Fruit fly (Drosophila melanogaster): ENCODE data around the gene CG14971.

The CG14971 gene

dm6 chr3L:3447948-3448526 lies 23.1 kb downstream of the CG14971 start:
- peak; percentile 34 for TF ChIP-seq h (GFP tag; optimal IDR thresholded peaks at IDR 0.05)
- no peak for TF ChIP-seq lola (GFP tag; optimal IDR thresholded peaks at IDR 0.05)

dm6 chr3L:3444246-3444785 lies 26.8 kb downstream of the CG14971 start:
- TF ChIP-seq sv (GFP tag; optimal IDR thresholded peaks at IDR 0.05): no peak
- TF ChIP-seq Hnf4 (GFP tag; optimal IDR thresholded peaks at IDR 0.05): no peak
- no peak for TF ChIP-seq fru (GFP tag; optimal IDR thresholded peaks at IDR 0.05)
- TF ChIP-seq rgr (GFP tag; optimal IDR thresholded peaks at IDR 0.05): no peak
- TF ChIP-seq tai (GFP tag; optimal IDR thresholded peaks at IDR 0.05): no peak
- no peak for TF ChIP-seq brk (GFP tag; optimal IDR thresholded peaks at IDR 0.05)
- no peak for TF ChIP-seq OdsH (GFP tag; optimal IDR thresholded peaks at IDR 0.05)
- TF ChIP-seq GATAd (GFP tag; optimal IDR thresholded peaks at IDR 0.05): no peak
- no peak for TF ChIP-seq CG9705 (GFP tag; optimal IDR thresholded peaks at IDR 0.05)
- TF ChIP-seq dmrt93B (GFP tag; optimal IDR thresholded peaks at IDR 0.05): no peak
- TF ChIP-seq Jra (GFP tag; optimal IDR thresholded peaks at IDR 0.05): no peak
- TF ChIP-seq Rel (GFP tag; optimal IDR thresholded peaks at IDR 0.05): no peak
- no peak for TF ChIP-seq Rel (tag; optimal IDR thresholded peaks at IDR 0.05)
- no peak for TF ChIP-seq psq (GFP tag; optimal IDR thresholded peaks at IDR 0.05)
- no peak for TF ChIP-seq jim (GFP tag; optimal IDR thresholded peaks at IDR 0.05)
- no peak for TF ChIP-seq CG32264 (GFP tag; optimal IDR thresholded peaks at IDR 0.05)
- TF ChIP-seq Myc (optimal IDR thresholded peaks at IDR 0.05): no peak
- TF ChIP-seq usp (GFP tag; optimal IDR thresholded peaks at IDR 0.05): no peak
- TF ChIP-seq dsf (GFP tag; optimal IDR thresholded peaks at IDR 0.05; ENCODE audit: borderline replicate concordance): no peak
- TF ChIP-seq dl (GFP tag; optimal IDR thresholded peaks at IDR 0.05; ENCODE audit: insufficient read depth in 1 of 2, partially characterized antibody in 2 of 2): no peak

dm6 chr3L:3442751-3443524 lies 28.2 kb downstream of the CG14971 start:
- TF ChIP-seq OdsH (GFP tag; optimal IDR thresholded peaks at IDR 0.05) (peak; percentile 46), pan (optimal IDR thresholded peaks at IDR 0.05) (no peak), Hr83 (GFP tag; optimal IDR thresholded peaks at IDR 0.05; ENCODE audit: poor library complexity, severe bottlenecking) (peak; percentile 95), br (GFP tag; optimal IDR thresholded peaks at IDR 0.05) (no peak), fru (GFP tag; optimal IDR thresholded peaks at IDR 0.05) (peak; percentile 6), Rel (GFP tag; optimal IDR thresholded peaks at IDR 0.05) (no peak), Rel (tag; optimal IDR thresholded peaks at IDR 0.05) (no peak), jim (GFP tag; optimal IDR thresholded peaks at IDR 0.05) (peak; percentile 21), Hnf4 (GFP tag; optimal IDR thresholded peaks at IDR 0.05) (no peak), tai (GFP tag; optimal IDR thresholded peaks at IDR 0.05) (peak; percentile 34), dmrt93B (GFP tag; optimal IDR thresholded peaks at IDR 0.05) (peak; percentile 7), rgr (GFP tag; optimal IDR thresholded peaks at IDR 0.05) (peak; percentile 46), brk (GFP tag; optimal IDR thresholded peaks at IDR 0.05) (peak; percentile 5), h (GFP tag; optimal IDR thresholded peaks at IDR 0.05) (peak; percentile 4)

dm6 chr3L:3441763-3442673 lies 29.1 kb downstream of the CG14971 start:
- TF ChIP-seq Rel (GFP tag; optimal IDR thresholded peaks at IDR 0.05) (no peak), Rel (tag; optimal IDR thresholded peaks at IDR 0.05) (no peak), foxo (GFP tag; optimal IDR thresholded peaks at IDR 0.05) (peak in 1 of 2 experiments; percentile 19), N (GFP tag; optimal IDR thresholded peaks at IDR 0.05) (no peak), fru (GFP tag; optimal IDR thresholded peaks at IDR 0.05) (peak; percentile 38), psq (GFP tag; optimal IDR thresholded peaks at IDR 0.05) (peak; percentile 70), Sp1 (GFP tag; optimal IDR thresholded peaks at IDR 0.05) (peak; percentile 49), rgr (GFP tag; optimal IDR thresholded peaks at IDR 0.05) (peak; percentile 57), HLH106 (tag; optimal IDR thresholded peaks at IDR 0.05) (peak; percentile 41), br (GFP tag; optimal IDR thresholded peaks at IDR 0.05) (peak; percentile 10), ey (GFP tag; optimal IDR thresholded peaks at IDR 0.05) (peak; percentile 71), jim (GFP tag; optimal IDR thresholded peaks at IDR 0.05) (no peak), CrebA (GFP tag; optimal IDR thresholded peaks at IDR 0.05; ENCODE audit: borderline replicate concordance) (peak; percentile 19), OdsH (GFP tag; optimal IDR thresholded peaks at IDR 0.05) (peak; percentile 48), Hr83 (GFP tag; optimal IDR thresholded peaks at IDR 0.05; ENCODE audit: poor library complexity, severe bottlenecking) (no peak), Vsx2 (GFP tag; optimal IDR thresholded peaks at IDR 0.05; ENCODE audit: partially characterized antibody) (peak; percentile 95), woc (GFP tag; optimal IDR thresholded peaks at IDR 0.05) (peak; percentile 38), Mio (GFP tag; optimal IDR thresholded peaks at IDR 0.05) (no peak), Dif (GFP tag; optimal IDR thresholded peaks at IDR 0.05; ENCODE audit: partially characterized antibody) (peak; percentile 70), h (GFP tag; optimal IDR thresholded peaks at IDR 0.05) (peak; percentile 72), usp (GFP tag; optimal IDR thresholded peaks at IDR 0.05) (no peak), dl (GFP tag; optimal IDR thresholded peaks at IDR 0.05; ENCODE audit: insufficient read depth in 1 of 2, partially characterized antibody in 2 of 2) (peak; percentile 41 to 45), sage (GFP tag; optimal IDR thresholded peaks at IDR 0.05) (no peak)

All from whole organism, wandering third instar larva.